Fruit fly (Drosophila melanogaster) Kc167 (cell line): ENCODE measurements around the gene CG14866.

Experiments used
- Myc ChIP-seq: fragments of >200 bp; optimal IDR thresholded peaks from 2 replicates; lab custom pipeline; 2017; ENCODE audit warnings: missing external identifiers
- Sin3A ChIP-seq: fragments of >200 bp; optimal IDR thresholded peaks from 2 replicates; lab custom pipeline; 2018; ENCODE audit warnings: missing external identifiers
- h ChIP-seq: fragments of >200 bp; optimal IDR thresholded peaks from 3 replicates; lab custom pipeline; 2018; ENCODE audit warnings: missing external identifiers
- insv ChIP-seq: fragments of >200 bp; optimal IDR thresholded peaks from 3 replicates; lab custom pipeline; 2018; ENCODE audit warnings: missing external identifiers
- psq ChIP-seq: fragments of >200 bp; optimal IDR thresholded peaks from 2 replicates; lab custom pipeline; 2017; ENCODE audit warnings: missing external identifiers
- ttk ChIP-seq: sonication (Bioruptor generic); optimal IDR thresholded peaks from 2 replicates; lab custom pipeline; 2017; ENCODE audit warnings: missing external identifiers

Gene CG14866

DNA sequence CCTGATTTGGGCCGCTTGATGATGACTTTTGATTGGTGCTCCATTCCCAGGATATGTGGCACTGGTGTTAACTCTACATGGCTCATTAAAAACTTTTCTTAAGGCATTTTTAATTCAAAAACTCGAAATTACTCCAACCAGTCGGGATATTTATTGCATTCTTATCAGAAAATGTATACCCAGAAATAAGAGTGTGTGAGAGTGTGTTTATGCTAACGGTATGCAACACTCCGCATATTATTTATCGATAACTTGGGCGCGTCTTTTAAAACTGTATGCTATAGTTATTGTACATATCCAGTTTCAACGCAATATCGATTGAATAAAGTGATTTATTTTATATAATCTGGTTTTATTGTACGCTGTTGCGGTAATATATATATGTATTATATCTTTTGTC, 51.2 kb downstream of the CG14866 start, which contains the start of gene CG34404:
CG34404 (minus strand) TSS at position 189 of the 400 bp plus-strand sequence.
- no peak for TF ChIP-seq Myc
- TF ChIP-seq insv (lab: Kevin White, UChicago) = no peak
- TF ChIP-seq psq (lab: Kevin White, UChicago) = no peak
- TF ChIP-seq Sin3A (lab: Kevin White, UChicago) = no peak
- TF ChIP-seq ttk = no peak
- TF ChIP-seq h = no peak
